Worm (Caenorhabditis elegans): ENCODE measurements around the gene F13B12.3.

Gene F13B12.3

DNA sequence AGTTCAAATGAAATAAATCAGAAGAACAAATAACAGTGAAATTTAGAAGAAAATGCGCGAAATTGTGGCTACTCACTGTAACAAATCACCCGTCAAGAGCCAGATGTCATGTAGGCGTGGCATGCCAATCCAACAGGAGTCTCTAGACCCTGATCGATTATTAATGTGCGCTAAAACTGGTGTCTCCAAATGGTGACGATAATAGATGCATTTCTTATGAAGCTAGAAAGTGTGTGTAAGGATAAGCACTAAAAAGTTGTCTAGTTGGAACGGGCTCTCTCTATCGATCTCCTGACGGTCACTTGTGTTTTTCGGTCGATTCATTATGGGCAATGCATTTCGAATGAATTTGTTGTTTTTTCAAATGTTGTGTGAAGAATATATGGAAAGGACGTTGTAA is 22.8 kb downstream of the F13B12.3 start, which contains the start of gene mec-3:
mec-3 (minus strand) TSS at position 101 of the 400 bp plus-strand sequence.
- TF ChIP-seq unc-86 (tag; optimal IDR thresholded peaks at IDR 0.05) (no peak), ceh-22 (tag; optimal IDR thresholded peaks at IDR 0.05) (no peak)

DNA sequence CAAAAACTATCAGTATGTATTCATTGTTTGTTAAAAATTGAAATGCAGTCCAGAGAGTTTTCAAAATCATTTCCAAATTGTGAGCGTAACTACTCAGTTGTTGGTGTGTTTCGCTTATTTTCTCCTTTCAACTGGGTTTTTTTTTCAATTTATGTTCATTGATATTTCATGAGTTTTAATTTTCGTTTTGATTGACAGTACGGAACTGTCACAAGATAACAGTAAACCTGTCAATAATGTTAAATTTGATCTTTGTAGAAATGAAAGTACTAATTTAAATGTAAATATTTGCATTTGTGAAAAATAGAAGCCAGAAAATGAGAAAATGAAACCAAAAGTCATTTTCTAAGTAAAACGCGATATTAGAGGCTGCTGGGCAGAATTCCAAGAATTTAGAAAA is 23.7 kb downstream of the F13B12.3 start:
- no peak for TF ChIP-seq che-1 (tag; optimal IDR thresholded peaks at IDR 0.05)
- TF ChIP-seq ceh-9 (tag; optimal IDR thresholded peaks at IDR 0.05) = no peak
- TF ChIP-seq nhr-11 (tag; optimal IDR thresholded peaks at IDR 0.05) = no peak
- TF ChIP-seq sox-4 (tag; optimal IDR thresholded peaks at IDR 0.05) = no peak
- TF ChIP-seq ceh-24 (tag; optimal IDR thresholded peaks at IDR 0.05) = no peak
- TF ChIP-seq fkh-6 (tag; optimal IDR thresholded peaks at IDR 0.05) = no peak
- TF ChIP-seq ceh-6 (GFP tag; optimal IDR thresholded peaks at IDR 0.05) = no peak
- TF ChIP-seq ahr-1 (tag; optimal IDR thresholded peaks at IDR 0.05) = no peak
- no peak for TF ChIP-seq ceh-14 (tag; optimal IDR thresholded peaks at IDR 0.05)
- TF ChIP-seq mec-3 (tag; optimal IDR thresholded peaks at IDR 0.05; ENCODE audit: borderline replicate concordance) = no peak

DNA sequence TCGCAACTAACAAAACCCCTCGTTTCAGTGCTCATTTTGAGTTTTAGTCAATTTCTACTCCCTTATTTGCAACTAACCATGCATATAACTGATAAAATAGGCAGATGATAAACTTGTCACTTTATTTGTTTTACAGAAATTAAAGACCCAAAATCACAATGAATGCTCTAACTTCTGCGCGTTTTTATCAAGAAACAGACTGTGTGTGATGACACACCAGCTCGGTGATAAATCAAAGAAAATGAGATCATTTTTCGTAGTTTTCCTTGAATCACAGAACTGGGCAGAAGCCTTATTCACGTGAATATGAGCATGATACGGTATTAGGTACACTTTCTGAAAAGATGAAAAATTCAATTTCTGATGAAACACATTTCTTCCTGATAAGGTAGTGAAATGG is 24.2 kb downstream of the F13B12.3 start:
- TF ChIP-seq unc-55 (GFP tag; optimal IDR thresholded peaks at IDR 0.05) (no peak), hlh-15 (tag; optimal IDR thresholded peaks at IDR 0.05) (no peak), elt-2 (tag; optimal IDR thresholded peaks at IDR 0.05) (peak; percentile 42), dve-1 (tag; optimal IDR thresholded peaks at IDR 0.05) (no peak), unc-3 (GFP tag; conservative IDR thresholded peaks at IDR 0.05) (no peak), unc-3 (tag; optimal IDR thresholded peaks at IDR 0.05) (no peak)

DNA sequence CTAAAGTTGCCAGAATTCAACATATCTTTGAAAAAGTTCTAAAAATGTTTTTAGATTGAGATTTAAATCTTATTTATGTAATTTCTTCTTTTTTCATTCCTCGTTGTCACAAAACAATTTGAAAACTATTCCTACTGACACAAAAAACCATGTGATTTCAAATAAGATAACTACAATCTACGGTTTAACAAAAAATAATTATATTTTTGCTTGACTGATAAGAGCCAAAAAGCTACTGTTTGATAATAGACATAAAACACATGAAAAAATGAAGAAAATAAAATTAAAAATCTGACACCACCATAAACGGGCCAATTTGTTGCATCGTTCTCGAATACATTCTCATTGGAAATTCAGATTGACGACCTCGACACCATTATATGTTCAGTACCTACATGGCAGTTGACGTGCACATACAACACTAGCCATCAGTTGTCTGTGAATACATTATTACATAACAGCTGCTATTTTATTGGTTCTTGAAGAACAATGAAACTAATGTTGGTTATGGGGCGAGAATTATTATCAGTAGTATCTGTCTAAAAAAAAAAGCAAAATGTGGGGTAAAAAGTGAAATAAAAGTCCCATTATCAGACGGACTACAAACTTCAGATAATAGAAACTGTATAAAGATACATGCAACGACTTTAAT is 25.2 kb downstream of the F13B12.3 start, which contains the start of gene ugt-43:
ugt-43 (plus strand) TSS at position 602 of the 652 bp plus-strand sequence.
- TF ChIP-seq sox-2 (GFP tag; IDR thresholded peaks at IDR 0.05) (no peak), elt-2 (tag; optimal IDR thresholded peaks at IDR 0.05) (peak; percentile 5)

DNA sequence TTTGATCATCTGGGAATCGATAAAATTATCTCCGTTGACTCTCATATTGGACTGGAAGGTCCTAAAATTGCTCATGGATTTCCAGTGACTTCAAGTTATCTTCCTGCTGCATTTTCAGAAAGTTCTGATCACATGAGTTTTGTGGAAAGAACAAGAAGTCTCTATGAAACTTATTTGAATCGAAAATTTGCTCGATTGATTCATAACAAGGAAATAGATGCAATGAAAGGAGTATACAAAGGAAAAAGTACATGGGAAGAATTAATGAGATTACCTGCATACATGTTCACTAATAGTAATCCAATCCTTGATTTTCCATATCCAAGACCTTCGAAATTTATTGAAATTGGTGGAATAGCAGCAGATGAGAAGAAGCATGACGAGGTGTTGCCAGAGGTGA is 26.8 kb downstream of the F13B12.3 start:
- TF ChIP-seq pag-3 (tag; optimal IDR thresholded peaks at IDR 0.05; ENCODE audit: borderline replicate concordance) = no peak
- no peak for TF ChIP-seq unc-3 (GFP tag; conservative IDR thresholded peaks at IDR 0.05)
- no peak for TF ChIP-seq unc-3 (tag; optimal IDR thresholded peaks at IDR 0.05)
- TF ChIP-seq ceh-48 (tag; optimal IDR thresholded peaks at IDR 0.05) = no peak
- TF ChIP-seq madf-2 (tag; optimal IDR thresholded peaks at IDR 0.05) = no peak
- no peak for TF ChIP-seq odd-2 (tag; optimal IDR thresholded peaks at IDR 0.05)
- no peak for TF ChIP-seq nfya-1 (tag; optimal IDR thresholded peaks at IDR 0.05)
- TF ChIP-seq C08G9.2 (tag; optimal IDR thresholded peaks at IDR 0.05) = no peak

DNA sequence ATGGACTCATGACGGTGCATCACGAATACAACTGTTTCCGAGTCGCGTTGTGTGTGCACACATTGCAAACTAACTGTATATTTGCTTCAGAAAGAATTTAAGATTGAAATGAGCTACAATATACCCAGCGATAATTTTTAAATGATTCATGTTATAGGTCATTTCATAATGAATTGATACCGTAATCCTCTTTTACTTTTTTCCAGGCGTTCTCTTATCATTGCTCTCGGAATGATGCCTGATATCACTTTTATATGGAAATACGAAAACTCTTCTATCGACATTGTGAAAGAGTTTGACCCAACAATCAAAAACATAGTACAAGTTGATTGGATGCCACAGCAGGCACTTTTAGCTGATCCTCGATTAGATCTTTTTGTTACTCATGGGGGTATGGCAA is 27.5 kb downstream of the F13B12.3 start:
- no peak for TF ChIP-seq Y22D7AL.16 (tag; optimal IDR thresholded peaks at IDR 0.05)
- no peak for TF ChIP-seq ceh-24 (tag; optimal IDR thresholded peaks at IDR 0.05)
- TF ChIP-seq hlh-13 (GFP tag; optimal IDR thresholded peaks at IDR 0.05) = no peak

DNA sequence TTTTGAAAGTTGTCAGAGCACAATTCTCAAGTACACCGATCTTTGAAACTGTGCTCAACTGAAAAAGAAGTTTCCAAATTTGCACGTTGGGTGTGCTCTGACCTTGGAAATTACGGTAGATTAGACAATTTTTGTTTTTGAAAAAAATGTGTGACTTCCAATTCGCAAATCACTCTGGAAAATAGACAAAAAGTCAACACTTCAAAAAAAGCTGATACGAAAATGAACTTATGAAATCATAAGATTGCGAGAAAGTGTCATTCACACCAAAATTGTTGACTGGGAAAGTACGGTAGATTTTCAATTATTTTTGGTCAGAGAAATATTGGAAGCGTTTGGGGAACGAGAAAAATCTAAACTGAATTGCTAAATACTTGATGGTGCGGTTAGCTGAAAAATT is 28.4 kb downstream of the F13B12.3 start:
- no peak for TF ChIP-seq rnt-1 (tag; optimal IDR thresholded peaks at IDR 0.05)
- TF ChIP-seq ceh-2 (tag; optimal IDR thresholded peaks at IDR 0.05) = no peak
- TF ChIP-seq pqm-1 (tag; optimal IDR thresholded peaks at IDR 0.05) = no peak
- TF ChIP-seq C08G9.2 (tag; optimal IDR thresholded peaks at IDR 0.05) = no peak
- TF ChIP-seq nhr-232 (tag; optimal IDR thresholded peaks at IDR 0.05) = no peak
- no peak for TF ChIP-seq lin-11 (tag; optimal IDR thresholded peaks at IDR 0.05)
- no peak for TF ChIP-seq hlh-8 (tag; optimal IDR thresholded peaks at IDR 0.05)
- no peak for TF ChIP-seq unc-3 (GFP tag; conservative IDR thresholded peaks at IDR 0.05)
- no peak for TF ChIP-seq unc-3 (tag; optimal IDR thresholded peaks at IDR 0.05)
- TF ChIP-seq K02D7.2 (tag; optimal IDR thresholded peaks at IDR 0.05) = no peak
- TF ChIP-seq F13H6.1 (tag; optimal IDR thresholded peaks at IDR 0.05) = no peak
- no peak for TF ChIP-seq lim-6 (tag; optimal IDR thresholded peaks at IDR 0.05)
- TF ChIP-seq C38D4.7 (GFP tag; optimal IDR thresholded peaks at IDR 0.05) = no peak
- no peak for TF ChIP-seq tbx-2 (tag; optimal IDR thresholded peaks at IDR 0.05)

All from whole organism, late embryonic.